Worm (Caenorhabditis elegans) whole organism, L1 larva: ENCODE measurements around the gene Y70C5A.2.
A peak's percentile ranks its signal among the peaks of the same experiment; 100 is the strongest.

ENCODE experiments used
- aly-2 ChIP-seq: fragments of 150-350 bp; optimal IDR thresholded peaks from 2 replicates; lab custom pipeline; 2014; ENCODE audit warnings: missing biosample characterization, missing genetic modification characterization
- ama-1 ChIP-seq: fragments of 150-350 bp; optimal IDR thresholded peaks from 2 replicates; lab custom pipeline; 2014
- blmp-1 ChIP-seq: fragments of 150-350 bp; optimal IDR thresholded peaks from 2 replicates; lab custom pipeline; 2014; ENCODE audit warnings: missing biosample characterization, missing genetic modification characterization
- ceh-63 ChIP-seq: fragments of 200-800 bp; sonication (Bioruptor generic); optimal IDR thresholded peaks from 2 replicates; lab custom pipeline; 2018; ENCODE audit warnings: mild to moderate bottlenecking, missing genetic modification characterization, missing compliant biosample characterization
- ceh-88 ChIP-seq: fragments of 200-800 bp; sonication (Bioruptor generic); IDR thresholded peaks from 2 replicates; pipeline ENCODE4 v1.3.6; 2022; ENCODE audit warnings: missing genetic modification characterization, missing compliant biosample characterization
- dpl-1 ChIP-seq, 3 experiments: fragments of 150-350 bp in 2 of 3; sonication (generic microtip) in 1 of 3; optimal IDR thresholded peaks; 2 replicates each; lab custom pipeline; 2014 to 2017; ENCODE audit warnings: missing biosample characterization in 3 of 3, missing genetic modification characterization in 3 of 3, missing genetic modification reagents in 3 of 3
- efl-1 ChIP-seq, 4 experiments: fragments of 150-350 bp; optimal IDR thresholded peaks in 3 of 4; peaks in 1 of 4; 1 replicate in 1 of 4; 2 replicates in 3 of 4; lab custom pipeline; 2014; ENCODE audit warnings: missing biosample characterization in 2 of 4, missing genetic modification characterization in 2 of 4, missing genetic modification reagents in 2 of 4
- egl-27 ChIP-seq, 2 experiments: fragments of 150-350 bp in 1 of 2; sonication (generic microtip); optimal IDR thresholded peaks; 3 replicates each; lab custom pipeline; 2017 to 2018; ENCODE audit warnings: missing biosample characterization in 2 of 2, missing genetic modification characterization in 2 of 2, missing genetic modification reagents in 2 of 2
- elt-2 ChIP-seq: sonication (generic microtip); optimal IDR thresholded peaks from 2 replicates; lab custom pipeline; 2016; ENCODE audit warnings: missing genetic modification characterization, mild to moderate bottlenecking, inconsistent platforms, missing compliant biosample characterization, missing genetic modification reagents
- elt-3 ChIP-seq, 6 experiments: fragments of 150-350 bp in 1 of 6; sonication (generic microtip); optimal IDR thresholded peaks; 2 replicates each; lab custom pipeline; 2017 to 2018; ENCODE audit warnings: missing biosample characterization in 6 of 6, missing genetic modification characterization in 6 of 6, inconsistent platforms in 1 of 6
- fkh-8 ChIP-seq: sonication (generic microtip); optimal IDR thresholded peaks from 2 replicates; lab custom pipeline; 2016; ENCODE audit warnings: mild to moderate bottlenecking, missing genetic modification characterization, missing compliant biosample characterization
- fos-1 ChIP-seq: fragments of 150-350 bp; optimal IDR thresholded peaks from 2 replicates; lab custom pipeline; 2014; ENCODE audit warnings: missing biosample characterization, missing genetic modification characterization
- hlh-4 ChIP-seq: sonication (generic microtip); optimal IDR thresholded peaks from 2 replicates; lab custom pipeline; 2016; ENCODE audit warnings: mild to moderate bottlenecking, missing genetic modification characterization, missing compliant biosample characterization
- hpl-2 ChIP-seq: fragments of 150-350 bp; optimal IDR thresholded peaks from 2 replicates; lab custom pipeline; 2014; ENCODE audit warnings: missing biosample characterization, missing genetic modification reagents, missing genetic modification characterization
- jun-1 ChIP-seq: fragments of 150-350 bp; optimal IDR thresholded peaks from 2 replicates; lab custom pipeline; 2014; ENCODE audit warnings: missing biosample characterization, missing genetic modification reagents, missing genetic modification characterization
- lin-15B ChIP-seq: fragments of 150-350 bp; sonication (generic microtip); optimal IDR thresholded peaks from 3 replicates; lab custom pipeline; 2014; ENCODE audit warnings: missing biosample characterization, missing genetic modification characterization
- lin-35 ChIP-seq, 2 experiments: fragments of 150-350 bp; optimal IDR thresholded peaks; 2 replicates each; lab custom pipeline; 2014; ENCODE audit warnings: missing biosample characterization in 2 of 2, missing genetic modification characterization in 2 of 2, missing genetic modification reagents in 2 of 2
- mef-2 ChIP-seq: fragments of 150-350 bp; optimal IDR thresholded peaks from 2 replicates; lab custom pipeline; 2014; ENCODE audit warnings: missing biosample characterization, missing genetic modification characterization
- nhr-19 ChIP-seq: fragments of 200-800 bp; sonication (Bioruptor generic); conservative IDR thresholded peaks from 2 replicates; pipeline ENCODE4 v1.3.6; 2022; ENCODE audit warnings: missing genetic modification characterization, missing compliant biosample characterization
- nhr-20 ChIP-seq: sonication (generic microtip); optimal IDR thresholded peaks from 2 replicates; lab custom pipeline; 2016; ENCODE audit warnings: mild to moderate bottlenecking, missing genetic modification characterization, missing compliant biosample characterization
- nhr-47 ChIP-seq: sonication (generic microtip); optimal IDR thresholded peaks from 2 replicates; lab custom pipeline; 2016; ENCODE audit warnings: mild to moderate bottlenecking, missing genetic modification characterization, moderate library complexity, missing compliant biosample characterization
- nhr-76 ChIP-seq: sonication (generic microtip); optimal IDR thresholded peaks from 2 replicates; lab custom pipeline; 2017; ENCODE audit warnings: missing biosample characterization, missing genetic modification characterization
- pqm-1 ChIP-seq: sonication (generic microtip); optimal IDR thresholded peaks from 3 replicates; lab custom pipeline; 2017; ENCODE audit warnings: missing biosample characterization, missing genetic modification characterization
- rnt-1 ChIP-seq: sonication (generic microtip); optimal IDR thresholded peaks from 2 replicates; lab custom pipeline; 2016; ENCODE audit warnings: mild to moderate bottlenecking, missing genetic modification characterization, moderate library complexity, missing compliant biosample characterization
- sptf-1 ChIP-seq: fragments of 150-350 bp; optimal IDR thresholded peaks from 2 replicates; lab custom pipeline; 2014; ENCODE audit warnings: missing biosample characterization, missing genetic modification characterization
- swsn-7 ChIP-seq: sonication (generic microtip); optimal IDR thresholded peaks from 2 replicates; lab custom pipeline; 2016; ENCODE audit warnings: missing genetic modification characterization, missing compliant biosample characterization
- unc-130 ChIP-seq: fragments of 150-350 bp; optimal IDR thresholded peaks from 2 replicates; lab custom pipeline; 2017; ENCODE audit warnings: missing biosample characterization, missing genetic modification characterization, inconsistent platforms
- unc-62 ChIP-seq: fragments of 150-350 bp; optimal IDR thresholded peaks from 2 replicates; lab custom pipeline; 2014; ENCODE audit warnings: missing biosample characterization, missing genetic modification reagents, missing genetic modification characterization
- unc-86 ChIP-seq: sonication (generic microtip); optimal IDR thresholded peaks from 2 replicates; lab custom pipeline; 2016; ENCODE audit warnings: missing genetic modification characterization, missing compliant biosample characterization
- unc-98 ChIP-seq: fragments of 200-800 bp; sonication (Bioruptor generic); IDR thresholded peaks from 2 replicates; pipeline ENCODE4 v1.3.6; 2022; ENCODE audit warnings: missing genetic modification characterization, missing compliant biosample characterization
- vab-15 ChIP-seq: sonication (generic microtip); optimal IDR thresholded peaks from 2 replicates; lab custom pipeline; 2017; ENCODE audit warnings: missing genotype, mild to moderate bottlenecking, missing genetic modification characterization, missing compliant biosample characterization
- zag-1 ChIP-seq: fragments of 150-350 bp; optimal IDR thresholded peaks from 2 replicates; lab custom pipeline; 2014; ENCODE audit warnings: missing biosample characterization, missing genetic modification characterization
- zip-4 ChIP-seq: fragments of 200-800 bp; sonication (Bioruptor generic); optimal IDR thresholded peaks from 2 replicates; lab custom pipeline; 2018; ENCODE audit warnings: mild to moderate bottlenecking, missing genetic modification characterization, moderate library complexity, missing compliant biosample characterization
- ztf-4 ChIP-seq: fragments of 150-350 bp; optimal IDR thresholded peaks from 2 replicates; lab custom pipeline; 2014; ENCODE audit warnings: missing biosample characterization, missing genetic modification characterization

The Y70C5A.2 gene

ce11 chrV:16594514-16594913 lies 28.5 kb downstream of the Y70C5A.2 start (continued):
- no peak for TF ChIP-seq aly-2 (tag; lab: Kevin White, UChicago)
- no peak for TF ChIP-seq swsn-7 (tag; lab: Kevin White, UChicago)
- TF ChIP-seq sptf-1 (tag; lab: Kevin White, UChicago): no peak
- TF ChIP-seq pqm-1 (tag; lab: Kevin White, UChicago): no peak
- TF ChIP-seq mef-2 (tag; lab: Kevin White, UChicago): no peak
- TF ChIP-seq ztf-4 (tag; lab: Kevin White, UChicago): no peak
- TF ChIP-seq unc-130 (tag; lab: Kevin White, UChicago): no peak
- TF ChIP-seq vab-15 (tag; lab: Kevin White, UChicago): no peak
- TF ChIP-seq unc-86: no peak
- no peak for TF ChIP-seq dpl-1 (GFP tag; optimal IDR thresholded peaks at IDR 0.05; lab: Kevin White, UChicago)
- TF ChIP-seq blmp-1: peak; percentile 24
- no peak for TF ChIP-seq ceh-63 (GFP tag; lab: Kevin White, UChicago)
- no peak for TF ChIP-seq jun-1 (tag; lab: Kevin White, UChicago)
- no peak for TF ChIP-seq lin-15B (tag; lab: Kevin White, UChicago)
- no peak for TF ChIP-seq hlh-4 (tag; lab: Kevin White, UChicago)
- no peak for TF ChIP-seq egl-27 (tag; optimal IDR thresholded peaks at IDR 0.05; lab: Kevin White, UChicago)
- no peak for TF ChIP-seq zag-1 (tag; lab: Kevin White, UChicago)
- peak; percentile 68 for TF ChIP-seq rnt-1
- TF ChIP-seq lin-35 (GFP tag; optimal IDR thresholded peaks at IDR 0.05; lab: Kevin White, UChicago): no peak
- TF ChIP-seq unc-62: no peak
- TF ChIP-seq nhr-76: no peak

- TF ChIP-seq ama-1: peak; percentile 6
- no peak for TF ChIP-seq fos-1 (tag; lab: Kevin White, UChicago)
Observed at ce11 chrV:16593792-16594059, 29.3 kb downstream of the Y70C5A.2 start.

DNA sequence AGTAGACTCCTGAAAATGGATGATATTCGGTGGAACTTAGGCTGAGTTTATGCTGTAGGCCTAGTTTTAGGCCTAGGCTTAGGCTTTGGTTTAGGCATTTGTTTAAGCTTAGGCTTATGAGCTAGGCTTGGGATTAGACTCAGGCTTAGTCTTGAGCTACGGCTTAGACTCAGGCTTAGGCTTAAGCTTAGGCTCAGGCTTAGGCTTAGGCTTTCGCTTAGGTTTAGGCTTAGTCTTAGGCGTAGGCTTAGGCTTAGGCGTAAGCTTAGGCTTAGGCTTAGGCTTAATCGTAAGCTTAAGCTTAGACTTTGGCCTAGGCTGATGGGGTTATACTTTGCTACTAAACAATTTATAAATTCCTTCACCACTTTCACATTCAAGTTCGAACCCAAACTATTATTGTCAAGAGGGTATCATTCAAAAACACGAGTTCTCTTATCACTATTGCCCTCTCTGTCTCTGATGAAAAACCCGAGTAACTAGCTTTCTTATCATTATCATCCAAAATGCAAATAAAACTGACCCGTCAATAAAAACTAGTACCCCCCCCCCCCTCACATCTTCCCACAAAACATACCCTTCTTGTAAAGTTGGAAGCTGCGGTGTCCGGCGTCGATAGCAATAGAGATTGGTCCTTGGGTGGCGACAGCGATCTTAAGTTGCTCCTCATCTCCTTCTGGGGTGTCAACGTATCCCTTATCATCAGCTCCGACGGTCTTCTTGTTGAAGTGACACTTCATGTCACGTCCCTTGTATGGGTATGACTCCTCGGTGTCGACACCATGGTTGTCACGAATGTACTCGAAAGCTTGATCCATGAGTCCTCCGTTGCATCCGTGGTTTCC lies 29.8 kb downstream of the Y70C5A.2 start:
- TF ChIP-seq zag-1 (tag; lab: Kevin White, UChicago): no peak
- peak; percentile 9; the same call in 1 of the 2 replicates for TF ChIP-seq nhr-19 (GFP tag; lab: Robert Waterston, UW)
- no peak for TF ChIP-seq fkh-8 (tag; lab: Kevin White, UChicago)
- TF ChIP-seq sptf-1 (tag; lab: Kevin White, UChicago): no peak
- no peak for TF ChIP-seq ceh-88 (GFP tag; lab: Robert Waterston, UW)
- no peak for TF ChIP-seq zip-4 (GFP tag; lab: Kevin White, UChicago)
- TF ChIP-seq elt-2 (tag; lab: Kevin White, UChicago): peak; percentile 68
- no peak for TF ChIP-seq unc-98 (GFP tag; lab: Robert Waterston, UW)
- peak in 1 of 6 experiments; percentile 37 for TF ChIP-seq elt-3 (tag; optimal IDR thresholded peaks at IDR 0.05; lab: Kevin White, UChicago)
- TF ChIP-seq ztf-4 (tag; lab: Kevin White, UChicago): no peak
- TF ChIP-seq pqm-1 (tag; lab: Kevin White, UChicago): no peak
- TF ChIP-seq hlh-4 (tag; lab: Kevin White, UChicago): no peak
- no peak for TF ChIP-seq nhr-20 (tag; lab: Kevin White, UChicago)
- TF ChIP-seq unc-86: no peak
- no peak for TF ChIP-seq efl-1 (optimal IDR thresholded peaks at IDR 0.05; lab: Kevin White, UChicago)
- peak in 1 of 2 experiments; percentile 50 for TF ChIP-seq efl-1 (GFP tag; optimal IDR thresholded peaks at IDR 0.05 in 1 of 2; lab: Kevin White, UChicago)
- no peak for TF ChIP-seq nhr-47 (tag; lab: Kevin White, UChicago)
- TF ChIP-seq hpl-2 (GFP tag; lab: Kevin White, UChicago): no peak
